Fruit fly (Drosophila melanogaster): ENCODE results near the gene CG13912.

dm6 chr3L:1149230-1149629 is 40.2 kb upstream of the CG13912 start:
- TF ChIP-seq Mnt (GFP tag; optimal IDR thresholded peaks at IDR 0.05) (no peak), cnc (optimal IDR thresholded peaks at IDR 0.05) (no peak), CG11617 (GFP tag; optimal IDR thresholded peaks at IDR 0.05) (no peak), CG14711 (tag; optimal IDR thresholded peaks at IDR 0.05) (no peak)
